Worm (Caenorhabditis elegans) whole organism, late embryonic: ENCODE data around the gene Y17D7B.4.

Experiments used
- F13H6.1 ChIP-seq: sonication (generic microtip); optimal IDR thresholded peaks from 2 replicates; lab custom pipeline; 2016; ENCODE audit warnings: missing genetic modification characterization, missing compliant biosample characterization
- K09A11.1 ChIP-seq: sonication (generic microtip); optimal IDR thresholded peaks from 2 replicates; lab custom pipeline; 2017; ENCODE audit warnings: antibody characterized with exemption, mild to moderate bottlenecking, missing genetic modification characterization, missing compliant biosample characterization; ENCODE audit not compliant: insufficient read depth
- Y22D7AL.16 ChIP-seq: sonication (generic microtip); optimal IDR thresholded peaks from 2 replicates; lab custom pipeline; 2016; ENCODE audit warnings: missing genetic modification characterization, missing compliant biosample characterization
- ahr-1 ChIP-seq: sonication (generic microtip); optimal IDR thresholded peaks from 2 replicates; lab custom pipeline; 2016; ENCODE audit warnings: missing genetic modification characterization, missing compliant biosample characterization
- ama-1 ChIP-seq: fragments of 150-350 bp; optimal IDR thresholded peaks from 2 replicates; lab custom pipeline; 2014
- ceh-19 ChIP-seq: fragments of 200-800 bp; sonication (Bioruptor generic); optimal IDR thresholded peaks from 2 replicates; lab custom pipeline; 2018; ENCODE audit warnings: mild to moderate bottlenecking, missing genetic modification characterization, missing compliant biosample characterization
- ceh-22 ChIP-seq: sonication (generic microtip); optimal IDR thresholded peaks from 2 replicates; lab custom pipeline; 2017; ENCODE audit warnings: missing biosample characterization, missing genetic modification characterization
- ceh-48 ChIP-seq: sonication (generic microtip); optimal IDR thresholded peaks from 2 replicates; lab custom pipeline; 2016; ENCODE audit warnings: missing genetic modification characterization, inconsistent platforms, missing compliant biosample characterization
- ceh-6 ChIP-seq: fragments of 200-800 bp; sonication (Bioruptor generic); optimal IDR thresholded peaks from 2 replicates; lab custom pipeline; 2018; ENCODE audit warnings: mild to moderate bottlenecking, missing genetic modification characterization, missing compliant biosample characterization
- che-1 ChIP-seq: sonication (generic microtip); optimal IDR thresholded peaks from 2 replicates; lab custom pipeline; 2016; ENCODE audit warnings: mild to moderate bottlenecking, missing genetic modification characterization, missing compliant biosample characterization
- dve-1 ChIP-seq: sonication (generic microtip); optimal IDR thresholded peaks from 2 replicates; lab custom pipeline; 2017; ENCODE audit warnings: antibody characterized with exemption, mild to moderate bottlenecking, missing genetic modification characterization, missing compliant biosample characterization
- elt-2 ChIP-seq: sonication (generic microtip); optimal IDR thresholded peaks from 2 replicates; lab custom pipeline; 2016; ENCODE audit warnings: missing genetic modification reagents, missing genetic modification characterization, missing compliant biosample characterization
- elt-4 ChIP-seq: sonication (generic microtip); optimal IDR thresholded peaks from 2 replicates; lab custom pipeline; 2016; ENCODE audit warnings: missing genetic modification characterization, missing compliant biosample characterization
- fkh-6 ChIP-seq: sonication (generic microtip); optimal IDR thresholded peaks from 2 replicates; lab custom pipeline; 2016; ENCODE audit warnings: missing genetic modification characterization, missing compliant biosample characterization
- hlh-13 ChIP-seq: fragments of 200-800 bp; sonication (Bioruptor generic); optimal IDR thresholded peaks from 2 replicates; lab custom pipeline; 2018; ENCODE audit warnings: mild to moderate bottlenecking, missing genetic modification characterization, missing compliant biosample characterization
- hlh-15 ChIP-seq: sonication (generic microtip); optimal IDR thresholded peaks from 2 replicates; lab custom pipeline; 2016; ENCODE audit warnings: missing genetic modification characterization, missing compliant biosample characterization
- hlh-30 ChIP-seq: sonication (generic microtip); optimal IDR thresholded peaks from 2 replicates; lab custom pipeline; 2017; ENCODE audit warnings: antibody characterized with exemption, missing genetic modification characterization, missing compliant biosample characterization; ENCODE audit not compliant: insufficient read depth
- hlh-6 ChIP-seq: sonication (generic microtip); optimal IDR thresholded peaks from 2 replicates; lab custom pipeline; 2016; ENCODE audit warnings: missing genotype, missing genetic modification characterization, missing compliant biosample characterization
- lim-6 ChIP-seq: sonication (generic microtip); optimal IDR thresholded peaks from 2 replicates; lab custom pipeline; 2016; ENCODE audit warnings: missing genetic modification characterization, missing compliant biosample characterization
- lin-11 ChIP-seq: fragments of 200-800 bp; sonication (Bioruptor generic); optimal IDR thresholded peaks from 2 replicates; lab custom pipeline; 2018; ENCODE audit warnings: mild to moderate bottlenecking, missing genetic modification characterization, missing compliant biosample characterization
- nfya-1 ChIP-seq: sonication (generic microtip); optimal IDR thresholded peaks from 2 replicates; lab custom pipeline; 2017; ENCODE audit warnings: missing genetic modification characterization, mild to moderate bottlenecking, missing compliant biosample characterization, antibody characterized with exemption, moderate library complexity
- nhr-11 ChIP-seq: fragments of 150-350 bp; optimal IDR thresholded peaks from 2 replicates; lab custom pipeline; 2014; ENCODE audit warnings: missing biosample characterization, missing genetic modification characterization
- pag-3 ChIP-seq: sonication (generic microtip); optimal IDR thresholded peaks from 2 replicates; lab custom pipeline; 2016; ENCODE audit warnings: missing compliant biosample characterization, missing genetic modification characterization, borderline replicate concordance
- pat-9 ChIP-seq: fragments of 200-800 bp; sonication (Bioruptor generic); optimal IDR thresholded peaks from 2 replicates; lab custom pipeline; 2018; ENCODE audit warnings: mild to moderate bottlenecking, missing genetic modification characterization, moderate library complexity, missing compliant biosample characterization
- pha-2 ChIP-seq: sonication (generic microtip); optimal IDR thresholded peaks from 2 replicates; lab custom pipeline; 2017; ENCODE audit warnings: mild to moderate bottlenecking, missing genetic modification characterization, missing compliant biosample characterization
- pqm-1 ChIP-seq: sonication (generic microtip); optimal IDR thresholded peaks from 2 replicates; lab custom pipeline; 2016; ENCODE audit warnings: missing genetic modification characterization, missing compliant biosample characterization
- ref-2 ChIP-seq: sonication (generic microtip); optimal IDR thresholded peaks from 2 replicates; lab custom pipeline; 2016; ENCODE audit warnings: missing genetic modification characterization, missing compliant biosample characterization
- sdc-2 ChIP-seq: sonication (generic microtip); optimal IDR thresholded peaks from 2 replicates; lab custom pipeline; 2016; ENCODE audit warnings: missing genotype, missing genetic modification characterization, missing compliant biosample characterization
- sox-4 ChIP-seq: sonication (generic microtip); optimal IDR thresholded peaks from 2 replicates; lab custom pipeline; 2017; ENCODE audit warnings: mild to moderate bottlenecking, missing genetic modification characterization, inconsistent platforms, missing compliant biosample characterization
- syd-9 ChIP-seq: sonication (generic microtip); optimal IDR thresholded peaks from 2 replicates; lab custom pipeline; 2016; ENCODE audit warnings: mild to moderate bottlenecking, missing genetic modification characterization, moderate library complexity, missing compliant biosample characterization
- tbx-2 ChIP-seq: sonication (generic microtip); optimal IDR thresholded peaks from 2 replicates; lab custom pipeline; 2016; ENCODE audit warnings: missing genetic modification characterization, missing compliant biosample characterization
- ttx-3 ChIP-seq: sonication (generic microtip); optimal IDR thresholded peaks from 2 replicates; lab custom pipeline; 2016; ENCODE audit warnings: missing genetic modification reagents, missing genetic modification characterization, missing compliant biosample characterization
- unc-42 ChIP-seq: sonication (generic microtip); optimal IDR thresholded peaks from 2 replicates; lab custom pipeline; 2016; ENCODE audit warnings: missing genotype, missing genetic modification characterization, missing compliant biosample characterization
- ztf-16 ChIP-seq: sonication (generic microtip); optimal IDR thresholded peaks from 2 replicates; lab custom pipeline; 2017; ENCODE audit warnings: missing genetic modification characterization, missing compliant biosample characterization

Gene Y17D7B.4

DNA sequence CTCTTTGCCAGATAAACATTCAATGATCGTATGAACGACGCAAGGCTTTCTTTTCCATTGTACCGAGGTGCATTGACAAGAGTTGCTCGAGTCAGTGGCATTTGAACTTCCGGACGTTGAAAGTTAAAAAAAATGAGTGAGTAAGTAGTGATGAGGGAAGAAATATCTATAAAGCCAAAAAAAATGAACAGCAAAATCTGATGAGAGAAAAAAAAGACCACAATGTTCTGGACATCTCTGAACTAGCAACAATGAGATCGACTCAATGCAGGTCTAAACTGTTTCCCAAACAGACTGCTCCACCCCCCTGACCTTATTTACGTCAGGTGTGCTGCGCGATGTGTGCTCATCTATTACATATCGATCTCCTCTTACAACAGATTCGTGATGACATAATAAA is 26.0 kb downstream of the Y17D7B.4 start, which contains the start of the genes F11D11.21 and F11D11.12:
TSS of gene F11D11.21 (minus strand) at position 101 of the 400 bp plus-strand sequence.
TSS of gene F11D11.12 (minus strand) at position 238 of the 400 bp plus-strand sequence.
- TF ChIP-seq hlh-30 (no peak), fkh-6 (tag; lab: Kevin White, UChicago) (no peak), F13H6.1 (no peak), pat-9 (tag; lab: Kevin White, UChicago) (no peak), pag-3 (no peak), hlh-15 (tag; lab: Kevin White, UChicago) (no peak), sox-4 (tag; lab: Kevin White, UChicago) (no peak)

DNA sequence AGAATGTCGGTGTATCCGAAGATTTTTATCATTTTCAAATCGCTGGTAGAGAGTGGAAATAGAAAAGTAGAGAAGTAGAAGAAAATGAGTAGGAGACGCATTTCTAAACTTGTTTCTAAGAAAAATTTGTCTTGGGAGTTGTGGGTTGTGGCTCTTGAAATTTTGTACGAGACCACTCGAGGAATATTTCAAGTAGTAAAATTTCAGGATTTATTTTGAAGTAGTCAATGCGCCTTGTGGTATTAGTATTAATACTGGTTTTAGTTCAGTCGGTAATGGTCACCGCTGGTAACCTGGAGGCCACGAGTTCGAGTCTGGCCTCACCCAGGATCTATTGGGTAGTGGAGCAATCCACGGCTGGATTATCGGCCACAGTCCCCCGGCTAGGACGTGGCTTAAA is 27.8 kb downstream of the Y17D7B.4 start, which contains the start of gene clec-252:
TSS of gene clec-252 (minus strand) at position 101 of the 400 bp plus-strand sequence.
- no peak for TF ChIP-seq elt-2 (tag; lab: Kevin White, UChicago)
- no peak for TF ChIP-seq hlh-15 (tag; lab: Kevin White, UChicago)
- TF ChIP-seq ref-2 (tag; lab: Kevin White, UChicago), result no peak
- TF ChIP-seq nhr-11 (tag; lab: Kevin White, UChicago), result no peak
- no peak for TF ChIP-seq ahr-1
- TF ChIP-seq ceh-22 (tag; lab: Kevin White, UChicago), result no peak
- no peak for TF ChIP-seq sdc-2 (tag; lab: Kevin White, UChicago)
- TF ChIP-seq tbx-2 (tag; lab: Kevin White, UChicago), result no peak
- no peak for TF ChIP-seq hlh-6
- TF ChIP-seq nfya-1 (tag; lab: Kevin White, UChicago), result no peak
- no peak for TF ChIP-seq syd-9 (tag; lab: Kevin White, UChicago)
- no peak for TF ChIP-seq lin-11 (tag; lab: Kevin White, UChicago)
- no peak for TF ChIP-seq ceh-6

DNA sequence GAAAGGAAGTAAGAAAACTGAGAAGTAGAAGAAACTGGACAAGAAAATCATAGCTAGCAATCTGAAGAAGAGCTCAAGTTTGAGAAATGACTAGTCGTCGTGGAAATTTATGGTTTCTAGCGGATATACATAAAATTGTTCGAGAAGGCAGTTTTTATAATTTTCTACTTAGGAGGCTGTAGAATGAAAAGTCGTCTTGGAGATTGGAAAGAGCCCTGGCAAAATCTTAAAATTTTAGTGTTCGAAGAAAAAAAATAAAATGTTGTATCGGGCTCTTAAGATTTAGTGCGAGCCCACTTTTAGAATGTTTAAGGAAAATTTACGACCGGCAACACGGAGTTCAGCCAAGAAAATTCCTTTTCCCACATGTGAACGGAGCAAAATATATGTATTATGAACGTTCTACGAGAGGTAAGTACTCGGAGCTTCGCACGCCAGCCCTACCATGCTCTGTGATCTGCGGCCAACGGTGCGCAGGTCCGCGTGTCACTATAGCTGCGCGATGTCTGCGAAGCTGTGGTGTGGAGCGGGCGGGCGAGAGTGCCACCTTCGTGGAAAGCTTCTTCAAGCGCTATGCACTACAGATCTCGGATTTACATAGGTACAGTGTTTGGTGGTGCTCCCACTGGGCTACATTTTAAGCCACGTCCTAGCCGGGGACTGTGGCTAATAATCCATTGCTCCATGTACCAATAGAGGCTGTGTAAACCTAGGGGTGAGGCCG is 29.4 kb downstream of the Y17D7B.4 start, which contains the start of gene clec-251:
TSS of gene clec-251 (minus strand) at position 51 of the 724 bp plus-strand sequence.
- TF ChIP-seq dve-1 (no peak), tbx-2 (tag; lab: Kevin White, UChicago) (no peak), sox-4 (tag; lab: Kevin White, UChicago) (no peak), hlh-13 (GFP tag; lab: Kevin White, UChicago) (no peak), ahr-1 (no peak), Y22D7AL.16 (no peak)

DNA sequence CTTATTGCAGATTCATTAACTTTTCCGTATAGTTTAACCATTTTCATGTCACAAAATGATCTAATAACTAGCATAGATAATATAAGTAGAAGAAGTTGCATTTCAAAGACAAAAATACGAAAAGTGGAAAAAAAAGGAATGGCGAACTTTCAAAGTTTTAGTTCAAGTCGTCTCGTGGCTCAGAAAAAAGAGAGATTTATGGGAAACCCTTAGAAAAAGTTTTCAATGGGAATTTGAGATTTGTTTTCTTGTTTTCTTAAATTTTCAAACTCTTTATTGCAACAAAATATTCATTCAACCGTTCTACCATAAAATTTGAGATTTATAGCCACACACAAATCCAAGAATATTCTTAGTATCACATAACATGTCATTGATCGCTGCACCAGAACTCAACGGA is 34.4 kb downstream of the Y17D7B.4 start, which contains the start of gene clec-250:
TSS of gene clec-250 (minus strand) at position 101 of the 400 bp plus-strand sequence.
- TF ChIP-seq ama-1 (no peak), ztf-16 (no peak), lim-6 (no peak), unc-42 (no peak), ceh-6 (no peak), ceh-19 (no peak), dve-1 (no peak), hlh-6 (no peak), che-1 (no peak), K09A11.1 (no peak), pqm-1 (no peak), elt-4 (no peak)

DNA sequence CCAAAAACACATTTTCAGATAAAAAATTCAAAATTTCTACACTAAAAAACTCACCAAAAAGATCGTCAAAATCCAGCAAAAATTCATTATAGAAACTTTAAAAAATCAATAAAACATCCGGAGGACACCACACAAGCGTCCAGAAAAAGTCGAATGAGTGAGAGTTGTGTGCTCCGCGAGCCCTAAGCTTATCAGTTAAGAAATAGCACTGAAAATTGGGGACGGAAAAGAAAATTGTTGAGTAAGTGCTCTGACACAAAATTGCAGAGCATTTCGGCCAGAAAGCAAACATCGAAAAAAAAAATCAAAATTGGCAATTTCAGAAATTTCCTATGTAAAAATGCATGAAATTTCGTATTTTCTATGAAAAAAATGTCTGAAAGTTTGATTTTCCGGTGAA is 38.8 kb downstream of the Y17D7B.4 start:
- no peak for TF ChIP-seq ttx-3 (tag; lab: Kevin White, UChicago)
- no peak for TF ChIP-seq ama-1
- TF ChIP-seq ceh-48 (tag; lab: Kevin White, UChicago), result no peak
- TF ChIP-seq pha-2, result no peak
- no peak for TF ChIP-seq ceh-19
- TF ChIP-seq, all 69 proteins: peak for 0
